Worm (Caenorhabditis elegans) whole organism, mixed stage, embryonic: ENCODE data around the gene catp-6.
A peak's percentile ranks its signal among the peaks of the same experiment; 100 is the strongest.

Source experiments
- bed-3 ChIP-seq: fragments of 200-800 bp; sonication (Bioruptor generic); optimal IDR thresholded peaks from 3 replicates; lab custom pipeline; 2018; ENCODE audit warnings: mild to moderate bottlenecking, missing genetic modification characterization, moderate library complexity, missing compliant biosample characterization
- blmp-1 ChIP-seq: fragments of 150-350 bp; optimal IDR thresholded peaks from 2 replicates; lab custom pipeline; 2014; ENCODE audit warnings: missing biosample characterization, missing genetic modification characterization
- ceh-39 ChIP-seq: fragments of 150-350 bp; optimal IDR thresholded peaks from 2 replicates; lab custom pipeline; 2014; ENCODE audit warnings: missing biosample characterization, missing genetic modification characterization
- ceh-83 ChIP-seq: fragments of 200-800 bp; sonication (Bioruptor generic); optimal IDR thresholded peaks from 2 replicates; lab custom pipeline; 2018; ENCODE audit warnings: mild to moderate bottlenecking, missing genetic modification characterization, missing compliant biosample characterization
- ces-1 ChIP-seq: fragments of 150-350 bp; optimal IDR thresholded peaks from 2 replicates; lab custom pipeline; 2014; ENCODE audit warnings: missing biosample characterization, missing genetic modification reagents, missing genetic modification characterization
- cnd-1 ChIP-seq: fragments of 200-800 bp; sonication (Bioruptor generic); optimal IDR thresholded peaks from 2 replicates; lab custom pipeline; 2018; ENCODE audit warnings: mild to moderate bottlenecking, missing genetic modification characterization, missing compliant biosample characterization
- drap-1 ChIP-seq: fragments of 200-800 bp; sonication (Bioruptor generic); optimal IDR thresholded peaks from 3 replicates; lab custom pipeline; 2018; ENCODE audit warnings: mild to moderate bottlenecking, missing genetic modification characterization, missing compliant biosample characterization
- elt-1 ChIP-seq: sonication (generic microtip); optimal IDR thresholded peaks from 2 replicates; lab custom pipeline; 2017; ENCODE audit warnings: missing genetic modification characterization, mild to moderate bottlenecking, missing compliant biosample characterization, antibody characterized with exemption, moderate library complexity, borderline replicate concordance; ENCODE audit not compliant: insufficient read depth
- elt-3 ChIP-seq: fragments of 150-350 bp; optimal IDR thresholded peaks from 2 replicates; lab custom pipeline; 2014; ENCODE audit warnings: missing biosample characterization, missing genetic modification characterization
- flh-1 ChIP-seq: fragments of 200-800 bp; sonication (Bioruptor generic); optimal IDR thresholded peaks from 2 replicates; lab custom pipeline; 2018; ENCODE audit warnings: mild to moderate bottlenecking, missing genetic modification characterization, moderate library complexity, missing compliant biosample characterization
- ham-2 ChIP-seq: fragments of 200-800 bp; sonication (Bioruptor generic); optimal IDR thresholded peaks from 2 replicates; lab custom pipeline; 2018; ENCODE audit warnings: mild to moderate bottlenecking, missing genetic modification characterization, missing compliant biosample characterization
- hlh-1 ChIP-seq: fragments of 150-350 bp; optimal IDR thresholded peaks from 2 replicates; lab custom pipeline; 2014; ENCODE audit warnings: missing biosample characterization, missing genetic modification reagents, missing genetic modification characterization
- lin-13 ChIP-seq: fragments of 150-350 bp; optimal IDR thresholded peaks from 2 replicates; lab custom pipeline; 2014; ENCODE audit warnings: missing biosample characterization, missing genetic modification characterization
- lin-32 ChIP-seq: fragments of 200-800 bp; sonication (Bioruptor generic); optimal IDR thresholded peaks from 2 replicates; lab custom pipeline; 2018; ENCODE audit warnings: mild to moderate bottlenecking, missing genetic modification characterization, missing compliant biosample characterization
- lsy-2 ChIP-seq: fragments of 150-350 bp; optimal IDR thresholded peaks from 2 replicates; lab custom pipeline; 2014; ENCODE audit warnings: missing biosample characterization, missing genetic modification characterization
- mab-5 ChIP-seq: fragments of 150-350 bp; optimal IDR thresholded peaks from 2 replicates; lab custom pipeline; 2014; ENCODE audit warnings: missing biosample characterization, missing genetic modification characterization
- mep-1 ChIP-seq: fragments of 150-350 bp; optimal IDR thresholded peaks from 2 replicates; lab custom pipeline; 2017; ENCODE audit warnings: missing biosample characterization, missing genetic modification reagents, missing genetic modification characterization, inconsistent platforms
- mls-2 ChIP-seq: sonication (generic microtip); optimal IDR thresholded peaks from 2 replicates; lab custom pipeline; 2016; ENCODE audit warnings: mild to moderate bottlenecking, missing genetic modification characterization, moderate library complexity, missing compliant biosample characterization
- nhr-12 ChIP-seq: fragments of 150-350 bp; optimal IDR thresholded peaks from 2 replicates; lab custom pipeline; 2014; ENCODE audit warnings: missing biosample characterization, missing genetic modification characterization
- nhr-2 ChIP-seq: fragments of 150-350 bp; optimal IDR thresholded peaks from 2 replicates; lab custom pipeline; 2014; ENCODE audit warnings: missing biosample characterization, missing genetic modification characterization
- nhr-237 ChIP-seq: fragments of 150-350 bp; optimal IDR thresholded peaks from 2 replicates; lab custom pipeline; 2014; ENCODE audit warnings: missing biosample characterization, missing genetic modification characterization
- nhr-28 ChIP-seq: fragments of 150-350 bp; optimal IDR thresholded peaks from 2 replicates; lab custom pipeline; 2014; ENCODE audit warnings: missing biosample characterization, missing genetic modification characterization
- nhr-76 ChIP-seq: sonication (generic microtip); optimal IDR thresholded peaks from 2 replicates; lab custom pipeline; 2017; ENCODE audit warnings: missing biosample characterization, missing genetic modification characterization
- pha-4 ChIP-seq: fragments of 150-350 bp; optimal IDR thresholded peaks from 2 replicates; lab custom pipeline; 2018; ENCODE audit warnings: missing biosample characterization, missing genetic modification reagents, missing genetic modification characterization
- snpc-4 ChIP-seq: fragments of 150-350 bp; optimal IDR thresholded peaks from 2 replicates; lab custom pipeline; 2014; ENCODE audit warnings: missing biosample characterization, missing genetic modification characterization
- sptf-1 ChIP-seq: sonication (generic microtip); optimal IDR thresholded peaks from 2 replicates; lab custom pipeline; 2017; ENCODE audit warnings: mild to moderate bottlenecking, missing genetic modification characterization, moderate library complexity, missing compliant biosample characterization
- tbx-8 ChIP-seq: fragments of 200-800 bp; sonication (Bioruptor generic); optimal IDR thresholded peaks from 2 replicates; lab custom pipeline; 2018; ENCODE audit warnings: mild to moderate bottlenecking, missing genetic modification characterization, moderate library complexity, missing compliant biosample characterization
- unc-120 ChIP-seq: sonication (generic microtip); optimal IDR thresholded peaks from 2 replicates; lab custom pipeline; 2017; ENCODE audit warnings: missing genetic modification characterization, missing compliant biosample characterization; ENCODE audit not compliant: poor library complexity, severe bottlenecking
- unc-39 ChIP-seq: fragments of 150-350 bp; optimal IDR thresholded peaks from 2 replicates; lab custom pipeline; 2014; ENCODE audit warnings: missing biosample characterization, missing genetic modification characterization
- unc-62 ChIP-seq: fragments of 150-350 bp; optimal IDR thresholded peaks from 2 replicates; lab custom pipeline; 2014; ENCODE audit warnings: missing biosample characterization, missing genetic modification reagents, missing genetic modification characterization
- zip-8 ChIP-seq: fragments of 150-350 bp; optimal IDR thresholded peaks from 2 replicates; lab custom pipeline; 2014; ENCODE audit warnings: missing biosample characterization, missing genetic modification characterization
- ztf-11 ChIP-seq: fragments of 150-350 bp; optimal IDR thresholded peaks from 2 replicates; lab custom pipeline; 2014; ENCODE audit warnings: missing biosample characterization, missing genetic modification characterization

The catp-6 gene

ce11 chrIV:9821621-9822020, 2.8 kb downstream of the catp-6 start, which contains the start of gene col-123:
Gene col-123, plus strand, starts transcription at chrIV:9821921.
- TF ChIP-seq ceh-83 (no peak), nhr-2 (no peak), nhr-237 (tag; lab: Kevin White, UChicago) (no peak), sptf-1 (no peak), elt-1 (no peak), ham-2 (GFP tag; lab: Kevin White, UChicago) (no peak), unc-62 (no peak), flh-1 (no peak), tbx-8 (no peak), lsy-2 (no peak), ceh-39 (tag; lab: Kevin White, UChicago) (no peak)

DNA sequence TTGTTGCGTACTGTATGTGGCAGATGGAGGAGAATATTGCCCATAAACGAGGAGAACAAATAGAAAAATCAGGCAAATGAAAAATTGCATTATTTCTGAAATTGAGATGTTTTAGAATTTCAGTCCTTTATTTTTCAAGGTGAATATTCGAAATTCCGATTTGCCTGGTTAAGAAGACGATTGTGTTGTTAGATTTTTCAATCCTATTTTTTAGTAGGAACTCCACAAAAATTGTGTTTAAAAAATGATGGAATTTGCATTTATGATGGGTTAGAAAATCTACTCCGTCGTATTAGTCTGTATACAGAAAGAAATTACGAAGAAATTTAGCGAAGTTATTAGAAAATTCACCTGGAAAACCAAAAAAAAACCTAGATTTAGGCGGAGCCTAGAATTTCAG, 8.9 kb downstream of the catp-6 start, which contains the start of gene egl-20:
Gene egl-20 (minus strand): TSS at position 101 of the 400 bp plus-strand sequence.
- TF ChIP-seq cnd-1 (tag; lab: Kevin White, UChicago) (no peak), snpc-4 (tag; lab: Kevin White, UChicago) (no peak), ceh-39 (tag; lab: Kevin White, UChicago) (no peak), nhr-76 (tag; lab: Kevin White, UChicago) (no peak), pha-4 (tag; lab: Kevin White, UChicago) (no peak), unc-39 (tag; lab: Kevin White, UChicago) (no peak), drap-1 (GFP tag; lab: Kevin White, UChicago) (no peak), lsy-2 (no peak), nhr-12 (tag; lab: Kevin White, UChicago) (no peak), tbx-8 (no peak)

- TF ChIP-seq hlh-1 (tag; lab: Kevin White, UChicago) (no peak), nhr-28 (tag; lab: Kevin White, UChicago) (no peak), unc-120 (no peak), nhr-2 (no peak), flh-1 (no peak), sptf-1 (no peak), mls-2 (tag; lab: Kevin White, UChicago) (no peak), ceh-39 (tag; lab: Kevin White, UChicago) (no peak), ham-2 (GFP tag; lab: Kevin White, UChicago) (no peak), pha-4 (tag; lab: Kevin White, UChicago) (no peak), mep-1 (tag; lab: Kevin White, UChicago) (no peak), blmp-1 (tag; lab: Kevin White, UChicago) (no peak), nhr-76 (tag; lab: Kevin White, UChicago) (no peak), cnd-1 (tag; lab: Kevin White, UChicago) (no peak)
Observed at ce11 chrIV:9811487-9811886, 12.9 kb downstream of the catp-6 start.

- TF ChIP-seq blmp-1 (tag; lab: Kevin White, UChicago) (no peak), elt-3 (tag; lab: Kevin White, UChicago) (no peak), pha-4 (tag; lab: Kevin White, UChicago) (no peak), hlh-1 (tag; lab: Kevin White, UChicago) (no peak), flh-1 (no peak), nhr-2 (no peak), ztf-11 (tag; lab: Kevin White, UChicago) (no peak), mep-1 (tag; lab: Kevin White, UChicago) (no peak), drap-1 (GFP tag; lab: Kevin White, UChicago) (no peak), sptf-1 (no peak), lin-13 (tag; lab: Kevin White, UChicago) (no peak), ceh-83 (no peak), ces-1 (GFP tag; lab: Kevin White, UChicago) (no peak), bed-3 (GFP tag; lab: Kevin White, UChicago) (no peak), unc-120 (no peak), mab-5 (tag; lab: Kevin White, UChicago) (no peak), cnd-1 (tag; lab: Kevin White, UChicago) (no peak), elt-1 (no peak), nhr-237 (tag; lab: Kevin White, UChicago) (no peak), zip-8 (tag; lab: Kevin White, UChicago) (no peak)
Observed at ce11 chrIV:9810633-9811032, 13.7 kb downstream of the catp-6 start, which contains the start of gene dct-15. Gene dct-15, minus strand, starts transcription at chrIV:9810733.

ce11 chrIV:9803544-9803943, 20.8 kb downstream of the catp-6 start:
- TF ChIP-seq unc-120 = peak; percentile 52
- no peak for TF ChIP-seq snpc-4 (tag; lab: Kevin White, UChicago)
- TF ChIP-seq ztf-11 (tag; lab: Kevin White, UChicago) = no peak
- no peak for TF ChIP-seq lin-32 (GFP tag; lab: Kevin White, UChicago)
- peak; percentile 53 for TF ChIP-seq ceh-39 (tag; lab: Kevin White, UChicago)
- peak; percentile 66 for TF ChIP-seq ces-1 (GFP tag; lab: Kevin White, UChicago)
- TF ChIP-seq bed-3 (GFP tag; lab: Kevin White, UChicago) = no peak
- TF ChIP-seq nhr-76 (tag; lab: Kevin White, UChicago) = no peak
- TF ChIP-seq hlh-1 (tag; lab: Kevin White, UChicago) = no peak
- TF ChIP-seq blmp-1 (tag; lab: Kevin White, UChicago) = no peak
- TF ChIP-seq, all 35 proteins: peak for 3
